Worm (Caenorhabditis elegans) whole organism, L4/young adult: ENCODE results near the gene attf-4.

Experiments
- W03F9.2 ChIP-seq: fragments of 150-350 bp; optimal IDR thresholded peaks from 2 replicates; lab custom pipeline; 2014; ENCODE audit warnings: missing biosample characterization, missing genetic modification characterization
- dao-5 ChIP-seq: sonication (generic microtip); optimal IDR thresholded peaks from 2 replicates; lab custom pipeline; 2016; ENCODE audit warnings: missing genotype, missing genetic modification characterization, moderate library complexity, missing compliant biosample characterization
- him-1 ChIP-seq: sonication (generic microtip); optimal IDR thresholded peaks from 2 replicates; lab custom pipeline; 2016; ENCODE audit warnings: missing genotype, missing genetic modification reagents, missing genetic modification characterization, missing compliant biosample characterization

attf-4 gene

DNA sequence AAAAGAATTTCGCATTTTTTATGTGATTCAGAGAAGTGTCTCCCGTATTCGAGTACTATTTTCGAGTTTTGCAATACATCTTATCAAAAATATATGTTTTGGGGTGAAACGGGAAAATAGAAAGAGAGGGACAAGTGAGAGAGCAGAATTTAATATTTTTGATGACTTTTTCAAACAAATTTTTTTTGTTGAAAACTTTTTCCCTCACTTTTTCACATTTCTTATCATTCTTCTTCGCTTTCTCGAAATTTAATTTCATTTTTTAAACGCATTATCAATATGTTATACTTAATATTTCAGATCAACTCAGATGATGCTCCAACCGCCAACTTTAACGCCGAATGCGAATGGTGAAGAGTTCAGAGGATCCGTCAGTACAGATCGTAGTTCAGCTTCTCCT, at the start of gene attf-4:
TSS of gene attf-4 (plus strand) at position 301 of the 400 bp plus-strand sequence.
- no peak for TF ChIP-seq W03F9.2 (tag; lab: Kevin White, UChicago)
- TF ChIP-seq him-1 (tag; lab: Kevin White, UChicago), result no peak
- TF ChIP-seq dao-5 (tag; lab: Kevin White, UChicago), result no peak

DNA sequence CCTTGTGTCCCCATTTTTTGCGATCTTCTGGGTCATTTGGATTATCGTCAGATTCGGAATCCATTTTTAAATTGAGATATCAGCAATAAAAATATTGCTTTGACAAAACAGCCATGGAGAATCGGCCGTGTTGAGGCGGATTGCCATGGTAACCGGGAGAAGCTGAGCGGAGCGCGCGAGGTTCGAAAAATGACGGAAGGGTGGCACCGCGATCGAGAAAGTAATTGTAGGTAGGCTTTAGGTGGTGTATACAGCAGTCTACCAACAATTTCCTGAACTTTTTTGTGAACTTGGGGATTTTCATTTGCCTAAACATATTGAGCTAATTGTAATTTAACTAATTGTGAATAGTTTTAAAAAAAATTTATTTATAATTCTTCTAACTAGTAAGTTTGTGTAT, 41.0 kb upstream of the attf-4 start, which contains the start of gene ift-139:
TSS of gene ift-139 (minus strand) at position 101 of the 400 bp plus-strand sequence.
- TF ChIP-seq W03F9.2 (tag; lab: Kevin White, UChicago) (no peak), dao-5 (tag; lab: Kevin White, UChicago) (no peak)

DNA sequence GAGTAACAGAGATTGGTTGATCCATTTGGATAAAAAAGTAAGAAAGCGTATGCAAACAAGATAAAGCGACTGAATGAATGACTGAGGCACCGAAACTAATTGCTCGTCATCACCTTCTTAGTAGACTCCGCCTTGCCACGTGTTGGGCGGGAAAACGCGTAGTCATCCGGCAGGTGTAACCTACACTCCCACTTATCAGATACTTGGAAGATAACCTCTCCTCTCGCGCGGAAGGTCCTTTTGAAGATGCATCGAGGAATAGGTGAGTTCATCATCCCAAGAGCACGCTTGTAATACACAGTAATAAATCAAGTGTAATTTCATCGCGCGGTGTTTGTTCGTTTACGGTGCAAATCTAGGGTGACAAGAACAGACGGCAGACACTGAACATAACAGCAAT, 33.5 kb upstream of the attf-4 start, which contains the start of gene tbx-11:
TSS of gene tbx-11 (minus strand) at position 101 of the 400 bp plus-strand sequence.
- TF ChIP-seq dao-5 (tag; lab: Kevin White, UChicago), result no peak
- TF ChIP-seq him-1 (tag; lab: Kevin White, UChicago), result no peak
- TF ChIP-seq W03F9.2 (tag; lab: Kevin White, UChicago), result no peak

DNA sequence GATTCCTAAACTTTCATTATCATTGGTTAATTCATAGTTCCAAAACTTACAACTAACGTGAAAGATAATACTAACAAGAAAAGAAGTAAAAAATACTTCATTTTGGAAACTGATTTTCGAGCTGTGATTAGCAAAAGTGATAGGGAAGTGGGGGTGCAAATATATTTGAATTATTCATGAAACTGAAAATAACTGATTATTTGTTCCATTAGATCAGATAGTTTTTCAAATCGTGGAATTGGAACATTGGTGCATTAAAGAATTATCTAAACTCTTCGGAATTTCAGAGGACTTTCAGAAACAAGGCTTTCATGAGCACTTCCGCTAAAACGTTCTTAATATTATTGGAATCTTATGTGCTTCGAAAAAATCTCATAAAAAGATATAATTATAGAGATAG, 24.7 kb upstream of the attf-4 start, which contains the start of gene F40H6.5:
TSS of gene F40H6.5 (minus strand) at position 101 of the 400 bp plus-strand sequence.
- TF ChIP-seq him-1 (tag; lab: Kevin White, UChicago) (no peak), dao-5 (tag; lab: Kevin White, UChicago) (no peak), W03F9.2 (tag; lab: Kevin White, UChicago) (no peak)

DNA sequence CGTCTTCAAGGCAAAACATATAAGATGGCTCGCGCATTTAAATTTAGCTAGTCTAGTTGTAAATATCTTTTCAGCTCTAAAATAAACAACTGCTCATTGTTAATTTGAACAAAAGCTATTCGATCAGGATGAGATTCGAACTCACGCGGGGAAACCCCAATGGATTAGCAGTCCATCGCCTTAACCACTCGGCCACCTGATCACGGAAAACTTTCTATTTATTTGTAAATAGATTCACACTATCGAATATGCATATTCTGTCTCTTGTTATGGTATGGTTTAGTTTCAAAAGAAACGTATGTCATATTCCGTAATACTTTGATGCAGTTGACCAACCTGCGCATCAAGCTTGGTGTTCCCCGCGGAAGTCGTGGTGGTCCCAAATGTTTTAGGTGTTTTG, 24.2 kb upstream of the attf-4 start:
- TF ChIP-seq him-1 (tag; lab: Kevin White, UChicago) (no peak), W03F9.2 (tag; lab: Kevin White, UChicago) (no peak), dao-5 (tag; lab: Kevin White, UChicago) (no peak)

DNA sequence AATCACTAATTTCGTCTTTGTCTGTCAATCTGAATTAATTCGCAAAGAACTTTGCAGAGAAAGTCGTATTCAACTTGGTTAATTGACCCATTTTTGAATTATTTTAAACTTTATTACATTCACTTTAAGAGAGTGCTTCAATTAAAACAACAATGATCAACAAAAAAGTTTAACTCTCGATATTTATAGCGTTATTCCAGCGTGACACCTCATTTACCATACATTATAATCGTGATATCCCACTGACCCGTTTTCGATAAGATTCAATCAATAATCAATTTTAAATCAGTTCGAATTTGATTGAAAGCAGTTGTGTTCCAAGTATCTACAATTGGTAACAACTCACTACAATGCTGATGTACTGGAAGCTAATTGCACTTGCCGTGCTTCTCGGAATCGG, 23.6 kb upstream of the attf-4 start, which contains the start of gene clc-10:
TSS of gene clc-10 (plus strand) at position 301 of the 400 bp plus-strand sequence.
- TF ChIP-seq W03F9.2 (tag; lab: Kevin White, UChicago) (no peak), dao-5 (tag; lab: Kevin White, UChicago) (no peak), him-1 (tag; lab: Kevin White, UChicago) (no peak)

DNA sequence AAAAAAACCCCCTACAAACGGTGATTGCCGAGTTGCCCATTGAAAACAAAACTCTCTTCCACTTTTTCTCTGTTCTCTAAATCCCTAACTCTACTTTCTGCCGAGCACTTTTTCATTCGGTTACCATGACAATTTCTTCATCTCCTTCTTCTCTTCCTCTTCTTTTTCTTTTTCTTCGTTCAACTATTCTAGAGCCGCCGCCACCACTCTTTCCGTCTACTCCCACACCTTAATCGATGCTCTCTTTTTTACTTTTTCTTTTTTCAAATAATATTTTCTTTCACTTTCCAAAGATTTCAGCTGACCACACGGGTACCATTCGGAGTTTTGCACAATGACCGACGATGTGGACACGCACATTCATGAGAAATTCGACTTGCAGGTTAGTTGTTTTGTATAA, 12.8 kb upstream of the attf-4 start, which contains the start of gene mapk-15:
TSS of gene mapk-15 (plus strand) at position 301 of the 400 bp plus-strand sequence.
- TF ChIP-seq him-1 (tag; lab: Kevin White, UChicago) (no peak), dao-5 (tag; lab: Kevin White, UChicago) (no peak), W03F9.2 (tag; lab: Kevin White, UChicago) (no peak)

DNA sequence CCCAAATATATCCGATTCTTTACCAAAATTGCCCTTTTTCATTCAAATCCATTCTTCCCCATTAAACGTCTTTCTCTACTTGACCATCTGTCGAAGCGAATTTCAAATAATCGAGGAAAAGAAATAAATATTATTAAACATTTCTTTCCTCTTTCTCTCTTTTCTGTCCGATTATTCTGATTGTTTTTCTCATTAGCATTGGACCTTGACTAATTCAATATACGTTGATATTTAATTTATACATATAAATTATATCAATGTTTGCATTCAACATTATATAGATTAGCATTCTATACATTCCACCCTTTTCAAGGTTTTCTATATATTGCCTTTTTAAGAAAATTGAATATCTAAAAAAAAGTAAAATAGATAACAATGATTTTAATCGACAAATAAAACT, 7.4 kb upstream of the attf-4 start:
- TF ChIP-seq dao-5 (tag; lab: Kevin White, UChicago) (no peak), him-1 (tag; lab: Kevin White, UChicago) (no peak), W03F9.2 (tag; lab: Kevin White, UChicago) (no peak)

DNA sequence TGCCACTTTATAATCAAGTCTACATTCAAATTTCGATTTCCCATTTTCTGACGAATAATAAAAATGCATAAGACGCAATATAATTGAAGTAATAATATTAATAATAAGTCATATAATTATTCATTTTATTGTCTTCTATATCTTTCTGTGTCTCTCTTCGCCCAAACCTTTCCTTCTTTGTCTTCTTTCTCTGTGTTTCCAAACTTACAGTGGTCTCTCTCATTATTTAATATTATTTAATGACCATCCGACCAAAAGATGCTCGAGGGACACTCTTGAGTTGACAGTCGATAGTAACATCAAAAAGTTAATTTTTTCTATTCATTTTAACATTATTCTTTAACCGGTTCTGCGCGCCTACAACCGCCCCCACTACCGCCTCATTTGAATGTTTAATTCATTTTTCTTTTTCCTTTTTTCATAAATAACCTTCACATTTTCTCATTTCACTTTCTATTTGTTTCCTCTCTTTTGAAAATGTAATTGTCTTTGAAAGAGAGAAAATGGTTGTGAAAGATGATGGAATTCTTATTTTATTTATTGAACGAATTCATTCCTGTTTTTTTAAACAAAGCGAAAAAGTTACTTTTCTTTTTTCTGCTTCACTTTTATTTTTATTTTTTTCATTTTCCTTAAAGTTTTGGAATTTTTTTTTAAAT, 6.6 kb upstream of the attf-4 start:
- TF ChIP-seq W03F9.2 (tag; lab: Kevin White, UChicago) (no peak), him-1 (tag; lab: Kevin White, UChicago) (no peak), dao-5 (tag; lab: Kevin White, UChicago) (no peak)

DNA sequence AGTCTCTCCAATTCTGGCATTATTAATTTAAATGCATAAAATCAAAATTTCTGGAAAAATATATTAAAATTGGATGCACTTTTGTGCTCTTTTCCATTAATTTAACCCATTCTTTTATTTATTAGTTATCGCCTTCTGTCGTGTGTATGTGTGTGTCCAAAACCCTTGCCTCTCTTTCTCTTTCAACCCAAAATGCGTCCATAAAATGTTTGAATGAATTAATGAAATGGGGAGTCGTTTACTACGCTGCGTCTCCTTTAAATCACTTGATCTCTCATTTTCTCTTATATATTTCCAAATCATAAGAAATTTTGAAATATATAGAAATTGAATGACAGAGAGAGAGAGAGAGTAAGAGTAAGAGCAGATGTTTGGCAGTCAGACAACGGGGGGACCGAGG, 2.4 kb upstream of the attf-4 start:
- TF ChIP-seq dao-5 (tag; lab: Kevin White, UChicago) (no peak), him-1 (tag; lab: Kevin White, UChicago) (no peak), W03F9.2 (tag; lab: Kevin White, UChicago) (no peak)

DNA sequence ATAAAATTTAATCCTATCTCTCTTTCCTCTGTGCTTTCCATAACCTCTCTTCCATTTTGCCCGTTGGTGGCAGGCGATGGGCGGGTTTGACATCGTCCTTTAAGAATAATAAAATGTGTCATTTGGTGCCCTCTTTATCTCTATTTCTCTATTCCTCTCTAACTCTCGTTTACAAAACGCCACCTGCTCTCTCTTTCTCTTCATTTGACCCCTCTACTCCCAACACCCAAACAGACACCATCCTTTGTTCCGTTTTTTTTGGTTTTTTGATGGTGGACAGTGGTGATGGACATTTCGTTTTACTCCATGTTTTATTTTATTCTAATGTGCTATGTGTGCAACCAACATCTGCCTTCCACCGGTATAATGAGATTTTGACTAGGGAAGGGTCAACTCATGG, 1.4 kb upstream of the attf-4 start:
- TF ChIP-seq dao-5 (tag; lab: Kevin White, UChicago), result no peak
- TF ChIP-seq W03F9.2 (tag; lab: Kevin White, UChicago), result no peak
- no peak for TF ChIP-seq him-1 (tag; lab: Kevin White, UChicago)

DNA sequence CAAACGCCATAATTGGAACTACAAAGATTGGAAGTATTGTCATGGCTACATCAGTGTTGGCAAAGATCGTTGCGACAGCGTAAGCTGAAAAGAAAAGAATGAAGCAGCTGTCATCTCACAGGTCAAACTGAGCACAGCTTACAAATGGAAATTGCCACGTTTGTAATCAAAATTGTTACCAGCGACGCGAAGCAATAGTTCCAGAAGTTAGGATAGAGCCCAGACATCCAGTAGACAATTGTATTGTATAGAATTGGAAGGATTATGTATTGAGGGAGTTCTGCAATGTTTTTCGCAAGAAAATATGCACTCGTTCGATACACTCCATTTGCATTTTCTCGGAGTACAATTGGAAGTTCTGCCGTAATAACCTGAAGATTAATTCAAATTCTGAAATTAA, 4.9 kb downstream of the attf-4 start:
- no peak for TF ChIP-seq dao-5 (tag; lab: Kevin White, UChicago)
- TF ChIP-seq W03F9.2 (tag; lab: Kevin White, UChicago), result no peak
- no peak for TF ChIP-seq him-1 (tag; lab: Kevin White, UChicago)

DNA sequence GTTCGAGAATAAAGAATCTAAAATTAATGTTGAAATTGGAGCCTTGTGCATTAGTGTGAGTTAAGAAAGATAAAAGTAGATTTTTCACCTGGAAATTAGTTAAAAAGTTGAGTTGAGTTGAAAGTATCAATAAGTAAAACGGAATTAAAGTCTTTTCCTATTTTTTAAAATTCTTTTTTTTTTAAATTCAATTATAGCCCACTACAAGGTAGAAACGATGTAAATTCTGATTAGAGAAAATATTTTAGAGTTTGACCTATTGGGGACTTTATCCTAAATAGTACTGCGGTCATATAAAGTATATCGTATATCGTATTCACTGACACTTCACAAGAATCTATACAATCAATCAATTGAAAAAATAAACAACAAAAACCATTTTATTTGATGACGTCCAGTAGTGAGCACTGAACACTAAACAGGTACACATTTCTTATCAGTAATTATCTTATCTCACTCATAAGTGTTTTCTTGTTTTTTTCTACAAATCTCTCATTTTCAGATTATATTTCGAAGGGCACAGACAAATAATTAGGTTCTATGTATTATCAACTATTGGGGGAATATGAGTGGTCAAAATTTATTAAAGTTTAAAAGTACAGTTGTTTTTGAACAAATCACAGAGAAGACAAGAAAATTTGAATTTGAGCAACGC, 7.5 kb downstream of the attf-4 start, which contains the start of gene wht-1:
TSS of gene wht-1 (minus strand) at position 51 of the 655 bp plus-strand sequence.
- no peak for TF ChIP-seq him-1 (tag; lab: Kevin White, UChicago)
- no peak for TF ChIP-seq dao-5 (tag; lab: Kevin White, UChicago)
- no peak for TF ChIP-seq W03F9.2 (tag; lab: Kevin White, UChicago)
